Fruit fly (Drosophila melanogaster) whole organism, embryonic: Measurements from ENCODE around the gene CG5986.

Experiments
- ATbp ChIP-seq: fragments of 200-800 bp; sonication (Bioruptor generic); optimal IDR thresholded peaks from 2 replicates; lab custom pipeline; 2017; ENCODE audit warnings: missing biosample characterization, mild to moderate bottlenecking, missing genetic modification characterization, missing genetic modification reagents
- Atf-2 ChIP-seq: fragments of 200-800 bp; sonication (Bioruptor generic); optimal IDR thresholded peaks from 2 replicates; lab custom pipeline; 2016; ENCODE audit warnings: missing biosample characterization, missing genetic modification characterization
- CG10147 ChIP-seq: fragments of 200-800 bp; sonication (Bioruptor generic); optimal IDR thresholded peaks from 2 replicates; lab custom pipeline; 2019; ENCODE audit warnings: missing biosample characterization, mild to moderate bottlenecking, missing genetic modification characterization, moderate library complexity
- CG10321 ChIP-seq: fragments of 200-800 bp; sonication (Bioruptor generic); IDR thresholded peaks from 2 replicates; pipeline ENCODE4 v1.3.6; 2022; ENCODE audit warnings: missing biosample characterization, missing genetic modification characterization
- CG10565 ChIP-seq: fragments of 200-800 bp; sonication (Bioruptor generic); optimal IDR thresholded peaks from 3 replicates; lab custom pipeline; 2016; ENCODE audit warnings: missing biosample characterization, mild to moderate bottlenecking, missing genetic modification characterization
- CG11398 ChIP-seq: fragments of 200-800 bp; sonication (Bioruptor generic); optimal IDR thresholded peaks from 2 replicates; lab custom pipeline; 2016; ENCODE audit warnings: missing biosample characterization, missing genetic modification characterization
- CG12104 ChIP-seq: fragments of 200-800 bp; sonication (Bioruptor generic); optimal IDR thresholded peaks from 3 replicates; lab custom pipeline; 2016; ENCODE audit warnings: missing biosample characterization, missing genetic modification characterization
- CG12769 ChIP-seq: fragments of 200-800 bp; sonication (Bioruptor generic); optimal IDR thresholded peaks from 2 replicates; lab custom pipeline; 2019; ENCODE audit warnings: missing biosample characterization, mild to moderate bottlenecking, missing genetic modification characterization, moderate library complexity
- CG13894 ChIP-seq: fragments of 200-800 bp; sonication (Bioruptor generic); optimal IDR thresholded peaks from 3 replicates; lab custom pipeline; 2018; ENCODE audit warnings: missing biosample characterization, mild to moderate bottlenecking, missing genetic modification characterization, moderate library complexity
- CG1529 ChIP-seq: fragments of 200-800 bp; sonication (Bioruptor generic); optimal IDR thresholded peaks from 3 replicates; lab custom pipeline; 2018; ENCODE audit warnings: missing biosample characterization, missing genetic modification characterization
- CG1603 ChIP-seq: fragments of 200-800 bp; sonication (Bioruptor generic); optimal IDR thresholded peaks from 2 replicates; lab custom pipeline; 2019; ENCODE audit warnings: missing biosample characterization, mild to moderate bottlenecking, missing genetic modification characterization, moderate library complexity
- CG16779 ChIP-seq: fragments of 200-800 bp; sonication (Bioruptor generic); IDR thresholded peaks from 2 replicates; pipeline ENCODE4 v1.3.6; 2022; ENCODE audit warnings: missing biosample characterization, missing genetic modification characterization
- CG17361 ChIP-seq: fragments of 200-800 bp; sonication (Bioruptor generic); IDR thresholded peaks from 3 replicates; pipeline ENCODE4 v1.3.6; 2022; ENCODE audit warnings: missing biosample characterization, missing genetic modification characterization
- CG31365 ChIP-seq: fragments of 200-800 bp; sonication (Bioruptor generic); optimal IDR thresholded peaks from 2 replicates; lab custom pipeline; 2018; ENCODE audit warnings: missing biosample characterization, mild to moderate bottlenecking, missing genetic modification characterization
- CG31388 ChIP-seq: fragments of 200-800 bp; sonication (Bioruptor generic); optimal IDR thresholded peaks from 2 replicates; lab custom pipeline; 2016; ENCODE audit warnings: missing biosample characterization, missing genetic modification characterization
- CG3163 ChIP-seq: fragments of 200-800 bp; sonication (Bioruptor generic); optimal IDR thresholded peaks from 3 replicates; lab custom pipeline; 2016; ENCODE audit warnings: missing biosample characterization, missing genetic modification characterization
- CG32767 ChIP-seq: fragments of 200-800 bp; sonication (Bioruptor generic); IDR thresholded peaks from 2 replicates; pipeline ENCODE4 v1.3.6; 2022; ENCODE audit warnings: missing biosample characterization, missing genetic modification characterization
- CG4730 ChIP-seq: fragments of 200-800 bp; sonication (Bioruptor generic); IDR thresholded peaks from 2 replicates; pipeline ENCODE4 v1.3.6; 2022; ENCODE audit warnings: missing biosample characterization, missing genetic modification characterization
- CTCF ChIP-seq: fragments of 200-800 bp; sonication (Bioruptor generic); optimal IDR thresholded peaks from 2 replicates; lab custom pipeline; 2017; ENCODE audit warnings: missing biosample characterization, mild to moderate bottlenecking, missing genetic modification characterization, moderate library complexity
- D19A ChIP-seq: fragments of 200-800 bp; optimal IDR thresholded peaks from 3 replicates; lab custom pipeline; 2019; ENCODE audit warnings: missing biosample characterization, mild to moderate bottlenecking, missing genetic modification characterization, moderate library complexity
- Dad ChIP-seq: fragments of 200-800 bp; sonication (Bioruptor generic); optimal IDR thresholded peaks from 3 replicates; lab custom pipeline; 2016; ENCODE audit warnings: missing biosample characterization, missing genetic modification characterization
- Dbx ChIP-seq: fragments of 200-800 bp; sonication (Bioruptor generic); IDR thresholded peaks from 3 replicates; pipeline ENCODE4 v1.3.6; 2022; ENCODE audit warnings: missing biosample characterization, missing genetic modification characterization
- HmgD ChIP-seq: fragments of 200-800 bp; sonication (Bioruptor generic); optimal IDR thresholded peaks from 3 replicates; lab custom pipeline; 2016; ENCODE audit warnings: missing biosample characterization, missing genetic modification characterization
- Hmx ChIP-seq: fragments of 200-800 bp; sonication (Bioruptor generic); optimal IDR thresholded peaks from 2 replicates; lab custom pipeline; 2016; ENCODE audit warnings: missing biosample characterization, missing genetic modification characterization
- Med ChIP-seq: fragments of 200-800 bp; sonication (Bioruptor generic); peaks from one replicate; lab custom pipeline; 2016; ENCODE audit warnings: missing biosample characterization, missing genetic modification characterization, mild to moderate bottlenecking, inconsistent platforms, moderate library complexity
- NC2α ChIP-seq: fragments of 200-800 bp; sonication (Bioruptor generic); optimal IDR thresholded peaks from 2 replicates; lab custom pipeline; 2016; ENCODE audit warnings: missing biosample characterization, missing genetic modification characterization
- NFAT ChIP-seq: fragments of 200-800 bp; sonication (Bioruptor generic); IDR thresholded peaks from 2 replicates; pipeline ENCODE4 v1.3.6; 2022; ENCODE audit warnings: missing biosample characterization, missing genetic modification characterization
- Sox100B ChIP-seq: fragments of 200-800 bp; sonication (Bioruptor generic); optimal IDR thresholded peaks from 3 replicates; lab custom pipeline; 2018; ENCODE audit warnings: missing biosample characterization, mild to moderate bottlenecking, missing genetic modification characterization
- Stat92E ChIP-seq, 3 experiments: fragments of >200 bp in 2 of 3; fragments of 200-800 bp in 1 of 3; sonication (Bioruptor generic) in 1 of 3; optimal IDR thresholded peaks; 2 replicates each; lab custom pipeline; 2017 to 2019; ENCODE audit warnings: missing biosample characterization in 3 of 3, missing genetic modification characterization in 3 of 3, mild to moderate bottlenecking in 1 of 3, moderate library complexity in 1 of 3
- Usf ChIP-seq: fragments of 200-800 bp; sonication (Bioruptor generic); optimal IDR thresholded peaks from 2 replicates; lab custom pipeline; 2017; ENCODE audit warnings: missing genotype, missing biosample characterization, missing genetic modification characterization
- Xbp1 ChIP-seq: fragments of 200-800 bp; sonication (Bioruptor generic); optimal IDR thresholded peaks from 3 replicates; lab custom pipeline; 2016; ENCODE audit warnings: missing biosample characterization, mild to moderate bottlenecking, missing genetic modification characterization
- ab ChIP-seq: fragments of 200-800 bp; sonication (Bioruptor generic); optimal IDR thresholded peaks from 2 replicates; lab custom pipeline; 2016; ENCODE audit warnings: missing biosample characterization, missing genetic modification characterization
- bbx ChIP-seq: fragments of 200-800 bp; sonication (Bioruptor generic); IDR thresholded peaks from 2 replicates; pipeline ENCODE4 v1.3.6; 2022; ENCODE audit warnings: missing biosample characterization, missing genetic modification characterization; ENCODE audit not compliant: partially characterized antibody
- caup ChIP-seq: fragments of 200-800 bp; sonication (Bioruptor generic); optimal IDR thresholded peaks from 3 replicates; lab custom pipeline; 2017; ENCODE audit warnings: missing biosample characterization, mild to moderate bottlenecking, missing genetic modification characterization, moderate library complexity; ENCODE audit not compliant: severe bottlenecking
- cwo ChIP-seq: fragments of 200-800 bp; sonication (Bioruptor generic); optimal IDR thresholded peaks from 3 replicates; lab custom pipeline; 2017; ENCODE audit warnings: missing biosample characterization, missing genetic modification characterization, mild to moderate bottlenecking, moderate library complexity, missing genetic modification reagents
- dan ChIP-seq: fragments of 200-800 bp; sonication (Bioruptor generic); IDR thresholded peaks from 2 replicates; pipeline ENCODE4 v1.3.6; 2022; ENCODE audit warnings: missing biosample characterization, missing genetic modification characterization
- fd3F ChIP-seq: fragments of 200-800 bp; sonication (Bioruptor generic); optimal IDR thresholded peaks from 2 replicates; lab custom pipeline; 2018; ENCODE audit warnings: missing biosample characterization, mild to moderate bottlenecking, missing genetic modification characterization, moderate library complexity
- gro ChIP-seq: fragments of 200-800 bp; sonication (Bioruptor generic); optimal IDR thresholded peaks from 2 replicates; lab custom pipeline; 2016; ENCODE audit warnings: missing biosample characterization, missing genetic modification characterization
- h ChIP-seq: fragments of >200 bp; optimal IDR thresholded peaks from 2 replicates; lab custom pipeline; 2017
- ken ChIP-seq: fragments of 200-800 bp; sonication (Bioruptor generic); IDR thresholded peaks from 3 replicates; pipeline ENCODE4 v1.3.6; 2022; ENCODE audit warnings: missing biosample characterization, missing genetic modification characterization
- lbe ChIP-seq: fragments of 200-800 bp; sonication (Bioruptor generic); optimal IDR thresholded peaks from 2 replicates; lab custom pipeline; 2016; ENCODE audit warnings: missing biosample characterization, mild to moderate bottlenecking, missing genetic modification characterization
- lola ChIP-seq, 3 experiments: fragments of >200 bp in 2 of 3; fragments of 200-800 bp in 1 of 3; sonication (Bioruptor generic) in 1 of 3; optimal IDR thresholded peaks; 2 replicates each; lab custom pipeline; 2017 to 2019; ENCODE audit warnings: missing biosample characterization in 3 of 3, missing genetic modification characterization in 3 of 3, mild to moderate bottlenecking in 1 of 3, moderate library complexity in 1 of 3
- luna ChIP-seq: fragments of 200-800 bp; sonication (Bioruptor generic); optimal IDR thresholded peaks from 2 replicates; lab custom pipeline; 2016; ENCODE audit warnings: missing biosample characterization, missing genetic modification characterization
- phol ChIP-seq: fragments of 200-800 bp; sonication (Bioruptor generic); optimal IDR thresholded peaks from 3 replicates; lab custom pipeline; 2018; ENCODE audit warnings: missing biosample characterization, mild to moderate bottlenecking, missing genetic modification characterization, moderate library complexity
- rib ChIP-seq: fragments of 200-800 bp; sonication (Bioruptor generic); IDR thresholded peaks from 2 replicates; pipeline ENCODE4 v1.3.6; 2022; ENCODE audit warnings: missing biosample characterization, missing genetic modification characterization
- salm ChIP-seq: fragments of 200-800 bp; sonication (Bioruptor generic); optimal IDR thresholded peaks from 2 replicates; lab custom pipeline; 2018; ENCODE audit warnings: missing biosample characterization, mild to moderate bottlenecking, missing genetic modification characterization
- sens-2 ChIP-seq: fragments of 200-800 bp; sonication (Bioruptor generic); IDR thresholded peaks from 2 replicates; pipeline ENCODE4 v1.3.6; 2022; ENCODE audit warnings: missing biosample characterization, missing genetic modification characterization
- shn ChIP-seq: fragments of 200-800 bp; sonication (Bioruptor generic); optimal IDR thresholded peaks from 3 replicates; lab custom pipeline; 2016; ENCODE audit warnings: missing biosample characterization, missing genetic modification characterization
- slbo ChIP-seq: fragments of 200-800 bp; sonication (Bioruptor generic); IDR thresholded peaks from 2 replicates; pipeline ENCODE4 v1.3.6; 2022; ENCODE audit warnings: missing biosample characterization, missing genetic modification characterization
- sqz ChIP-seq: fragments of 200-800 bp; sonication (Bioruptor generic); optimal IDR thresholded peaks from 3 replicates; lab custom pipeline; 2018; ENCODE audit warnings: missing biosample characterization, mild to moderate bottlenecking, missing genetic modification characterization
- tin ChIP-seq: fragments of 200-800 bp; sonication (Bioruptor generic); optimal IDR thresholded peaks from 3 replicates; lab custom pipeline; 2016; ENCODE audit warnings: missing biosample characterization, missing genetic modification characterization
- toy ChIP-seq: fragments of 200-800 bp; sonication (Bioruptor generic); IDR thresholded peaks from 2 replicates; pipeline ENCODE4 v1.3.6; 2022; ENCODE audit warnings: missing biosample characterization, missing genetic modification characterization
- tup ChIP-seq: fragments of 200-800 bp; sonication (Bioruptor generic); optimal IDR thresholded peaks from 2 replicates; lab custom pipeline; 2016; ENCODE audit warnings: missing biosample characterization, mild to moderate bottlenecking, missing genetic modification characterization, moderate library complexity

Gene CG5986

DNA sequence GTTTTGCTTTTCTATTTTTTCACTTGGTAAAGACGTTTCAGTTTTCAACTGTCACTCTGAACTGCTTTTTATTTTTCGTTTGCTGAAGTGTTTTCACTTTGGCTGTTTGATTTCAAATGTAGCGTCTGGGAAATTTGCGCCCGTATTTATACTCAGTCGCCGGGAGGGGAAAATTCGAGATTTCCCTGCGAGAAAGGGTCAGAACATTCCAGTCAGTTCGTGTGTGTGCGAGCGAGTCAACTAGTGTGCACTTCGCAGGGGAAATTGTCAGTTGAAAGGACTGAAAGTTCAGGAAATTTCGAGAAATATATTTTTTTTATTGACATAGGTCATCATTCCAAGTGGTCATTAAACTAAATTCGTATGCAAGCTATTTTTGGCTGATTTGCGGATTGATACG is 9.6 kb downstream of the CG5986 start, which contains the start of gene Hsp68 (continued):
- TF ChIP-seq CG12769 (tag; lab: Kevin White, UChicago) (peak; percentile 15), ken (GFP tag; lab: Robert Waterston, UW) (no peak), CG1529 (peak; percentile 0), bbx (GFP tag; lab: Robert Waterston, UW) (peak; percentile 69; the same call in 1 of the 2 replicates), lbe (GFP tag; lab: Kevin White, UChicago) (peak; percentile 25), CG10321 (peak; percentile 97), Hmx (no peak), CTCF (no peak), tin (GFP tag; lab: Kevin White, UChicago) (no peak), CG10565 (GFP tag; lab: Kevin White, UChicago) (no peak), rib (GFP tag; lab: Robert Waterston, UW) (no peak), Usf (GFP tag; lab: Kevin White, UChicago) (no peak), slbo (GFP tag; lab: Robert Waterston, UW) (no peak), CG13894 (tag; lab: Kevin White, UChicago) (peak; percentile 83), CG17361 (GFP tag; lab: Robert Waterston, UW) (no peak), sqz (GFP tag; lab: Kevin White, UChicago) (peak; percentile 92), NFAT (GFP tag; lab: Robert Waterston, UW) (no peak), CG10147 (GFP tag; lab: Kevin White, UChicago) (no peak), caup (GFP tag; lab: Kevin White, UChicago) (no peak), gro (GFP tag; lab: Kevin White, UChicago) (no peak), luna (GFP tag; lab: Kevin White, UChicago) (no peak), Stat92E (GFP tag; optimal IDR thresholded peaks at IDR 0.05; lab: Kevin White, UChicago) (peak in 1 of 3 experiments; percentile 79), CG12104 (GFP tag; lab: Kevin White, UChicago) (no peak), ab (GFP tag; lab: Kevin White, UChicago) (no peak), CG11398 (GFP tag; lab: Kevin White, UChicago) (no peak), Dbx (no peak), D19A (tag; lab: Kevin White, UChicago) (peak; percentile 38), CG31388 (GFP tag; lab: Kevin White, UChicago) (no peak), CG16779 (GFP tag; lab: Robert Waterston, UW) (no peak), CG4730 (GFP tag; lab: Robert Waterston, UW) (no peak), toy (GFP tag; lab: Robert Waterston, UW) (no peak), Sox100B (GFP tag; lab: Kevin White, UChicago) (no peak), cwo (GFP tag; lab: Kevin White, UChicago) (no peak), lola (GFP tag; optimal IDR thresholded peaks at IDR 0.05; lab: Kevin White, UChicago) (no peak), Atf-2 (no peak), sens-2 (no peak), Xbp1 (GFP tag; lab: Kevin White, UChicago) (no peak), CG3163 (GFP tag; lab: Kevin White, UChicago) (no peak), CG31365 (tag; lab: Kevin White, UChicago) (peak; percentile 29), ATbp (GFP tag; lab: Kevin White, UChicago) (no peak), salm (no peak), CG32767 (GFP tag; lab: Robert Waterston, UW) (no peak), dan (GFP tag; lab: Robert Waterston, UW) (no peak), tup (GFP tag; lab: Kevin White, UChicago) (no peak), fd3F (GFP tag; lab: Kevin White, UChicago) (no peak), phol (tag; lab: Kevin White, UChicago) (no peak), HmgD (peak; percentile 4), CG1603 (tag; lab: Kevin White, UChicago) (peak; percentile 12), NC2α (GFP tag; lab: Kevin White, UChicago) (peak; percentile 89), h (lab: Kevin White, UChicago) (no peak), Med (peak; percentile 81), shn (GFP tag; lab: Kevin White, UChicago) (no peak), Dad (GFP tag; lab: Kevin White, UChicago) (no peak)
